Worm (Caenorhabditis elegans) whole organism, L4 larva: Measurements from ENCODE around the gene tdp-1.

Experiments used
- F26F4.8 ChIP-seq: fragments of 200-800 bp; sonication (Bioruptor generic); conservative IDR thresholded peaks from 2 replicates; pipeline ENCODE4 v1.3.6; 2022; ENCODE audit warnings: missing genetic modification characterization, missing compliant biosample characterization
- F44E2.7 ChIP-seq: fragments of 200-800 bp; sonication (Bioruptor generic); IDR thresholded peaks from 2 replicates; pipeline ENCODE4 v2.1.2; 2022; ENCODE audit warnings: missing genetic modification characterization, missing compliant biosample characterization
- R02D3.7 ChIP-seq: fragments of 150-350 bp; sonication (generic microtip); optimal IDR thresholded peaks from 3 replicates; lab custom pipeline; 2014; ENCODE audit warnings: missing biosample characterization, missing genetic modification characterization
- T26A8.4 ChIP-seq: fragments of 200-800 bp; sonication (Bioruptor generic); IDR thresholded peaks from 2 replicates; pipeline ENCODE4 v1.3.6; 2022; ENCODE audit warnings: missing genetic modification characterization, missing compliant biosample characterization
- Y48G9A.11 ChIP-seq: fragments of 200-800 bp; sonication (Bioruptor generic); IDR thresholded peaks from 2 replicates; pipeline ENCODE4 v1.3.6; 2022; ENCODE audit warnings: missing genetic modification reagents, missing genetic modification characterization, missing compliant biosample characterization
- Y75B8A.6 ChIP-seq: fragments of 200-800 bp; sonication (Bioruptor generic); IDR thresholded peaks from 2 replicates; pipeline ENCODE4 v1.3.6; 2022; ENCODE audit warnings: missing genetic modification reagents, missing genetic modification characterization, missing compliant biosample characterization
- ZK337.2 ChIP-seq: fragments of 200-800 bp; sonication (Bioruptor generic); IDR thresholded peaks from 2 replicates; pipeline ENCODE4 v1.3.6; 2022; ENCODE audit warnings: missing genetic modification reagents, missing genetic modification characterization, missing compliant biosample characterization
- aha-1 ChIP-seq: fragments of 150-350 bp; peaks from one replicate; lab custom pipeline; 2014; ENCODE audit warnings: missing biosample characterization, missing genetic modification characterization
- ama-1 ChIP-seq: fragments of 150-350 bp; optimal IDR thresholded peaks from 2 replicates; lab custom pipeline; 2014; ENCODE audit warnings: inconsistent platforms, mixed read lengths
- arid-1 ChIP-seq: fragments of 200-800 bp; sonication (Bioruptor generic); conservative IDR thresholded peaks from 2 replicates; pipeline ENCODE4 v1.3.6; 2022; ENCODE audit warnings: missing genetic modification reagents, missing genetic modification characterization, missing compliant biosample characterization
- ceh-32 ChIP-seq: sonication (generic microtip); optimal IDR thresholded peaks from 2 replicates; lab custom pipeline; 2016; ENCODE audit warnings: mild to moderate bottlenecking, missing genetic modification characterization, missing compliant biosample characterization; ENCODE audit not compliant: poor library complexity
- ceh-82 ChIP-seq: sonication (generic microtip); optimal IDR thresholded peaks from 2 replicates; lab custom pipeline; 2017; ENCODE audit warnings: missing biosample characterization, missing genetic modification characterization
- daf-12 ChIP-seq: fragments of 150-350 bp; optimal IDR thresholded peaks from 2 replicates; lab custom pipeline; 2014; ENCODE audit warnings: missing biosample characterization, missing genetic modification reagents, missing genetic modification characterization
- daf-19 ChIP-seq: fragments of 200-800 bp; sonication (Bioruptor generic); conservative IDR thresholded peaks from 2 replicates; pipeline ENCODE4 v1.3.6; 2022; ENCODE audit warnings: missing genetic modification characterization, missing compliant biosample characterization
- daf-8 ChIP-seq: fragments of 200-800 bp; sonication (Bioruptor generic); IDR thresholded peaks from 2 replicates; pipeline ENCODE4 v1.3.6; 2022; ENCODE audit warnings: missing genetic modification characterization, missing compliant biosample characterization
- dmd-8 ChIP-seq: fragments of 200-800 bp; sonication (Bioruptor generic); IDR thresholded peaks from 2 replicates; pipeline ENCODE4 v1.3.6; 2022; ENCODE audit warnings: missing genetic modification characterization, missing compliant biosample characterization
- dmd-9 ChIP-seq: fragments of 200-800 bp; sonication (Bioruptor generic); IDR thresholded peaks from 2 replicates; pipeline ENCODE4 v1.3.6; 2022; ENCODE audit warnings: missing genetic modification reagents, missing genetic modification characterization, missing compliant biosample characterization
- duxl-1 ChIP-seq: sonication (generic microtip); optimal IDR thresholded peaks from 2 replicates; lab custom pipeline; 2016; ENCODE audit warnings: mild to moderate bottlenecking, missing genetic modification characterization, moderate library complexity, missing compliant biosample characterization; ENCODE audit not compliant: poor library complexity
- dve-1 ChIP-seq: sonication (generic microtip); optimal IDR thresholded peaks from 2 replicates; lab custom pipeline; 2017; ENCODE audit warnings: antibody characterized with exemption, mild to moderate bottlenecking, missing genetic modification characterization, missing compliant biosample characterization; ENCODE audit not compliant: insufficient read depth
- egl-27 ChIP-seq: sonication (generic microtip); optimal IDR thresholded peaks from 3 replicates; lab custom pipeline; 2017; ENCODE audit warnings: missing biosample characterization, missing genetic modification reagents, missing genetic modification characterization
- fkh-10 ChIP-seq: fragments of 150-350 bp; optimal IDR thresholded peaks from 2 replicates; lab custom pipeline; 2014; ENCODE audit warnings: missing biosample characterization, missing genetic modification reagents, missing genetic modification characterization
- gei-8 ChIP-seq: fragments of 200-800 bp; sonication (Bioruptor generic); optimal IDR thresholded peaks from 2 replicates; lab custom pipeline; 2018; ENCODE audit warnings: mild to moderate bottlenecking, missing genetic modification characterization, missing compliant biosample characterization
- hmg-1.1 ChIP-seq: fragments of 200-800 bp; sonication (Bioruptor generic); IDR thresholded peaks from 2 replicates; pipeline ENCODE4 v1.3.6; 2022; ENCODE audit warnings: missing genetic modification reagents, missing genetic modification characterization, missing compliant biosample characterization
- jun-1 ChIP-seq: fragments of 150-350 bp; optimal IDR thresholded peaks from 2 replicates; lab custom pipeline; 2014; ENCODE audit warnings: missing biosample characterization, missing genetic modification reagents, missing genetic modification characterization
- lim-7 ChIP-seq: fragments of 200-800 bp; sonication (Bioruptor generic); IDR thresholded peaks from 2 replicates; pipeline ENCODE4 v1.3.6; 2022; ENCODE audit warnings: missing genetic modification characterization, missing compliant biosample characterization
- lin-1 ChIP-seq: fragments of 200-800 bp; sonication (Bioruptor generic); IDR thresholded peaks from 2 replicates; pipeline ENCODE4 v1.3.6; 2022; ENCODE audit warnings: missing genetic modification reagents, missing genetic modification characterization, missing compliant biosample characterization
- lin-13 ChIP-seq: fragments of 150-350 bp; optimal IDR thresholded peaks from 2 replicates; lab custom pipeline; 2014; ENCODE audit warnings: missing biosample characterization, missing genetic modification reagents, missing genetic modification characterization
- lin-38 ChIP-seq: fragments of 200-800 bp; sonication (Bioruptor generic); IDR thresholded peaks from 2 replicates; pipeline ENCODE4 v1.3.6; 2022; ENCODE audit warnings: missing genetic modification reagents, missing genetic modification characterization, missing compliant biosample characterization
- lir-3 ChIP-seq: sonication (generic microtip); optimal IDR thresholded peaks from 2 replicates; lab custom pipeline; 2016; ENCODE audit warnings: mild to moderate bottlenecking, missing genetic modification characterization, missing compliant biosample characterization
- mdl-1 ChIP-seq, 2 experiments: fragments of 150-350 bp in 1 of 2; sonication (generic microtip) in 1 of 2; optimal IDR thresholded peaks; 2 replicates each; lab custom pipeline; 2014 to 2017; ENCODE audit warnings: missing biosample characterization in 2 of 2, missing genetic modification characterization in 2 of 2
- mes-2 ChIP-seq: sonication (generic microtip); optimal IDR thresholded peaks from 2 replicates; lab custom pipeline; 2016; ENCODE audit warnings: missing genotype, mild to moderate bottlenecking, missing genetic modification characterization, missing compliant biosample characterization; ENCODE audit not compliant: poor library complexity, severe bottlenecking
- mxl-3 ChIP-seq: fragments of 200-800 bp; sonication (Bioruptor generic); optimal IDR thresholded peaks from 2 replicates; lab custom pipeline; 2018; ENCODE audit warnings: mild to moderate bottlenecking, missing genetic modification characterization, missing compliant biosample characterization
- nhr-102 ChIP-seq: sonication (generic microtip); optimal IDR thresholded peaks from 2 replicates; lab custom pipeline; 2016; ENCODE audit warnings: mild to moderate bottlenecking, missing genetic modification characterization, moderate library complexity, missing compliant biosample characterization
- nhr-11 ChIP-seq: fragments of 150-350 bp; optimal IDR thresholded peaks from 2 replicates; lab custom pipeline; 2014; ENCODE audit warnings: missing biosample characterization, missing genetic modification characterization
- nhr-111 ChIP-seq: fragments of 200-800 bp; sonication (Bioruptor generic); optimal IDR thresholded peaks from 2 replicates; lab custom pipeline; 2018; ENCODE audit warnings: mild to moderate bottlenecking, missing genetic modification characterization, missing compliant biosample characterization
- nhr-237 ChIP-seq: sonication (generic microtip); optimal IDR thresholded peaks from 2 replicates; lab custom pipeline; 2017; ENCODE audit warnings: missing biosample characterization, missing genetic modification characterization
- nhr-25 ChIP-seq: sonication (generic microtip); optimal IDR thresholded peaks from 2 replicates; lab custom pipeline; 2017; ENCODE audit warnings: missing genetic modification characterization, mild to moderate bottlenecking, missing compliant biosample characterization, antibody characterized with exemption, moderate library complexity, borderline replicate concordance; ENCODE audit not compliant: insufficient read depth
- nhr-41 ChIP-seq: fragments of 200-800 bp; sonication (Bioruptor generic); IDR thresholded peaks from 2 replicates; pipeline ENCODE4 v1.3.6; 2022; ENCODE audit warnings: missing genetic modification reagents, missing genetic modification characterization, missing compliant biosample characterization
- nhr-48 ChIP-seq: sonication (generic microtip); optimal IDR thresholded peaks from 2 replicates; lab custom pipeline; 2016; ENCODE audit warnings: mild to moderate bottlenecking, missing genetic modification characterization, missing compliant biosample characterization
- nhr-6 ChIP-seq: fragments of 150-350 bp; optimal IDR thresholded peaks from 2 replicates; lab custom pipeline; 2014; ENCODE audit warnings: missing biosample characterization, missing genetic modification characterization
- pqm-1 ChIP-seq: sonication (generic microtip); optimal IDR thresholded peaks from 2 replicates; lab custom pipeline; 2017; ENCODE audit warnings: missing biosample characterization, missing genetic modification characterization
- rbr-2 ChIP-seq: sonication (generic microtip); optimal IDR thresholded peaks from 2 replicates; lab custom pipeline; 2016; ENCODE audit warnings: missing genotype, missing genetic modification characterization, missing compliant biosample characterization
- sdz-12 ChIP-seq: fragments of 200-800 bp; sonication (Bioruptor generic); optimal IDR thresholded peaks from 2 replicates; lab custom pipeline; 2018; ENCODE audit warnings: mild to moderate bottlenecking, missing genetic modification characterization, missing compliant biosample characterization
- set-16 ChIP-seq: fragments of 200-800 bp; sonication (Bioruptor generic); IDR thresholded peaks from 2 replicates; pipeline ENCODE4 v1.3.6; 2022; ENCODE audit warnings: missing genetic modification reagents, missing genetic modification characterization, missing compliant biosample characterization
- skn-1 ChIP-seq: fragments of 150-350 bp; optimal IDR thresholded peaks from 2 replicates; lab custom pipeline; 2014; ENCODE audit warnings: missing biosample characterization, missing genetic modification characterization
- snpc-4 ChIP-seq: fragments of 150-350 bp; optimal IDR thresholded peaks from 2 replicates; lab custom pipeline; 2014; ENCODE audit warnings: missing biosample characterization, missing genetic modification characterization
- tag-97 ChIP-seq: fragments of 200-800 bp; sonication (Bioruptor generic); IDR thresholded peaks from 2 replicates; pipeline ENCODE4 v1.3.6; 2022; ENCODE audit warnings: missing genetic modification characterization, missing compliant biosample characterization
- unc-130 ChIP-seq: sonication (generic microtip); optimal IDR thresholded peaks from 2 replicates; lab custom pipeline; 2016; ENCODE audit warnings: missing genetic modification reagents, missing genetic modification characterization, missing compliant biosample characterization
- unc-39 ChIP-seq: sonication (generic microtip); optimal IDR thresholded peaks from 2 replicates; lab custom pipeline; 2017; ENCODE audit warnings: missing biosample characterization, missing genetic modification characterization
- vab-7 ChIP-seq: fragments of 200-800 bp; sonication (Bioruptor generic); IDR thresholded peaks from 2 replicates; pipeline ENCODE4 v1.3.6; 2022; ENCODE audit warnings: missing genetic modification reagents, missing genetic modification characterization, missing compliant biosample characterization
- zag-1 ChIP-seq: fragments of 150-350 bp; optimal IDR thresholded peaks from 2 replicates; lab custom pipeline; 2014; ENCODE audit warnings: missing biosample characterization, missing genetic modification characterization
- zfp-3 ChIP-seq: fragments of 200-800 bp; sonication (Bioruptor generic); conservative IDR thresholded peaks from 2 replicates; pipeline ENCODE4 v1.3.6; 2022; ENCODE audit warnings: missing genetic modification reagents, missing genetic modification characterization, missing compliant biosample characterization
- zip-11 ChIP-seq: fragments of 200-800 bp; sonication (Bioruptor generic); IDR thresholded peaks from 2 replicates; pipeline ENCODE4 v1.3.6; 2022; ENCODE audit warnings: missing genetic modification characterization, missing compliant biosample characterization

The tdp-1 gene

ce11 chrII:9013341-9013740, 15.7 kb downstream of the tdp-1 start (continued):
- no peak for TF ChIP-seq tag-97 (GFP tag; lab: Robert Waterston, UW)
- no peak for TF ChIP-seq lir-3 (tag; lab: Kevin White, UChicago)
- no peak for TF ChIP-seq ceh-82 (tag; lab: Kevin White, UChicago)
- TF ChIP-seq jun-1 (tag; lab: Kevin White, UChicago), result no peak
- TF ChIP-seq nhr-237 (tag; lab: Kevin White, UChicago), result no peak
- TF ChIP-seq nhr-41 (GFP tag; lab: Robert Waterston, UW), result no peak
- TF ChIP-seq nhr-6 (tag; lab: Kevin White, UChicago), result no peak
- no peak for TF ChIP-seq aha-1
- peak; percentile 72 for TF ChIP-seq set-16 (GFP tag; lab: Robert Waterston, UW)
- TF ChIP-seq dmd-9 (GFP tag; lab: Robert Waterston, UW), result 0 out of 2 replicates have a peak, but pooled peaks have one; percentile 19
- TF ChIP-seq snpc-4 (tag; lab: Kevin White, UChicago), result no peak
- no peak for TF ChIP-seq egl-27 (tag; lab: Kevin White, UChicago)
- no peak for TF ChIP-seq skn-1
- TF ChIP-seq R02D3.7 (tag; lab: Kevin White, UChicago), result no peak
- TF ChIP-seq F26F4.8, result no peak
- no peak for TF ChIP-seq zfp-3 (GFP tag; lab: Robert Waterston, UW)
- no peak for TF ChIP-seq dve-1 (tag; lab: Kevin White, UChicago)
- no peak for TF ChIP-seq zip-11 (GFP tag; lab: Robert Waterston, UW)
- TF ChIP-seq hmg-1.1 (GFP tag; lab: Robert Waterston, UW), result peak; percentile 74
- TF ChIP-seq nhr-11 (tag; lab: Kevin White, UChicago), result peak; percentile 5
- no peak for TF ChIP-seq unc-130 (GFP tag; lab: Kevin White, UChicago)
- TF ChIP-seq nhr-48, result no peak
- TF ChIP-seq vab-7, result no peak
- TF ChIP-seq daf-19 (GFP tag; lab: Robert Waterston, UW), result no peak
- TF ChIP-seq T26A8.4 (GFP tag; lab: Robert Waterston, UW), result no peak
- no peak for TF ChIP-seq gei-8
- no peak for TF ChIP-seq lin-13
- no peak for TF ChIP-seq zag-1 (tag; lab: Kevin White, UChicago)
- no peak for TF ChIP-seq lin-1 (GFP tag; lab: Robert Waterston, UW)
- TF ChIP-seq daf-12, result no peak
- TF ChIP-seq mes-2 (tag; lab: Kevin White, UChicago), result peak; percentile 21
- no peak for TF ChIP-seq dmd-8
- no peak for TF ChIP-seq nhr-25 (tag; lab: Kevin White, UChicago)
- no peak for TF ChIP-seq ZK337.2 (GFP tag; lab: Robert Waterston, UW)
- TF ChIP-seq lin-38, result no peak
- TF ChIP-seq duxl-1 (tag; lab: Kevin White, UChicago), result no peak
- TF ChIP-seq F44E2.7 (GFP tag; lab: Robert Waterston, UW), result no peak
- no peak for TF ChIP-seq pqm-1 (tag; lab: Kevin White, UChicago)
- TF ChIP-seq mdl-1 (tag; optimal IDR thresholded peaks at IDR 0.05; lab: Kevin White, UChicago), result peak in 1 of 2 experiments; percentile 54
- no peak for TF ChIP-seq daf-8 (GFP tag; lab: Robert Waterston, UW)
- TF ChIP-seq mxl-3 (GFP tag; lab: Kevin White, UChicago), result peak; percentile 65
- TF ChIP-seq nhr-102 (tag; lab: Kevin White, UChicago), result no peak
- no peak for TF ChIP-seq nhr-111
- TF ChIP-seq fkh-10 (GFP tag; lab: Kevin White, UChicago), result no peak
- TF ChIP-seq Y75B8A.6 (GFP tag; lab: Robert Waterston, UW), result no peak
- no peak for TF ChIP-seq lim-7 (GFP tag; lab: Robert Waterston, UW)
- no peak for TF ChIP-seq arid-1 (GFP tag; lab: Robert Waterston, UW)
- no peak for TF ChIP-seq rbr-2
- TF ChIP-seq sdz-12 (GFP tag; lab: Kevin White, UChicago), result no peak
- no peak for TF ChIP-seq Y48G9A.11
- TF ChIP-seq unc-39 (tag; lab: Kevin White, UChicago), result no peak
- no peak for TF ChIP-seq ceh-32 (tag; lab: Kevin White, UChicago)
- no peak for TF ChIP-seq ama-1 (lab: Kevin White, UChicago)
